Worm (Caenorhabditis elegans) whole organism, L2 larva: Measurements from ENCODE around the gene ger-1.

Experiments
- R02D3.7 ChIP-seq: fragments of 150-350 bp; optimal IDR thresholded peaks from 2 replicates; lab custom pipeline; 2014; ENCODE audit warnings: missing biosample characterization, missing genetic modification characterization
- Y55F3AM.14 ChIP-seq: fragments of 200-800 bp; sonication (Bioruptor generic); optimal IDR thresholded peaks from 2 replicates; lab custom pipeline; 2018; ENCODE audit warnings: mild to moderate bottlenecking, missing genetic modification characterization, missing compliant biosample characterization
- ama-1 ChIP-seq: fragments of 150-350 bp; optimal IDR thresholded peaks from 2 replicates; lab custom pipeline; 2018; ENCODE audit warnings: inconsistent platforms
- elt-1 ChIP-seq: fragments of 150-350 bp; optimal IDR thresholded peaks from 2 replicates; lab custom pipeline; 2014; ENCODE audit warnings: missing biosample characterization, missing genetic modification characterization
- lin-39 ChIP-seq: fragments of 150-350 bp; optimal IDR thresholded peaks from 2 replicates; lab custom pipeline; 2014; ENCODE audit warnings: missing biosample characterization, missing genetic modification reagents, missing genetic modification characterization
- mdl-1 ChIP-seq, 2 experiments: fragments of 150-350 bp in 1 of 2; sonication (generic microtip) in 1 of 2; optimal IDR thresholded peaks; 2 replicates each; lab custom pipeline; 2017; ENCODE audit warnings: missing biosample characterization in 2 of 2, missing genetic modification characterization in 2 of 2
- nhr-12 ChIP-seq: fragments of 150-350 bp; optimal IDR thresholded peaks from 2 replicates; lab custom pipeline; 2014; ENCODE audit warnings: missing biosample characterization, missing genetic modification characterization
- nhr-237 ChIP-seq: fragments of 150-350 bp; optimal IDR thresholded peaks from 2 replicates; lab custom pipeline; 2014; ENCODE audit warnings: missing biosample characterization, missing genetic modification characterization
- sma-3 ChIP-seq: sonication (generic microtip); optimal IDR thresholded peaks from 2 replicates; lab custom pipeline; 2016; ENCODE audit warnings: missing genetic modification reagents, missing genetic modification characterization, missing compliant biosample characterization
- sma-9 ChIP-seq, 2 experiments: fragments of 150-350 bp in 1 of 2; sonication (generic microtip) in 1 of 2; optimal IDR thresholded peaks; 2 replicates each; lab custom pipeline; 2014 to 2016; ENCODE audit warnings: missing genetic modification characterization in 2 of 2, mild to moderate bottlenecking in 1 of 2, missing biosample characterization in 1 of 2, missing compliant biosample characterization in 1 of 2, missing genetic modification reagents in 1 of 2, moderate library complexity in 1 of 2
- unc-39 ChIP-seq: fragments of 150-350 bp; optimal IDR thresholded peaks from 2 replicates; lab custom pipeline; 2014; ENCODE audit warnings: missing biosample characterization, missing genetic modification characterization
- unc-55 ChIP-seq: fragments of 150-350 bp; sonication (generic microtip); optimal IDR thresholded peaks from 3 replicates; lab custom pipeline; 2014; ENCODE audit warnings: missing biosample characterization, missing genetic modification reagents, missing genetic modification characterization
- zag-1 ChIP-seq: fragments of 150-350 bp; optimal IDR thresholded peaks from 2 replicates; lab custom pipeline; 2014; ENCODE audit warnings: missing biosample characterization, missing genetic modification characterization

The ger-1 gene

ce11 chrIII:7020500-7020899 is 46.8 kb downstream of the ger-1 start, which contains the start of gene col-8:
Gene col-8, minus strand, starts transcription at chrIII:7020600.
- no peak for TF ChIP-seq ama-1 (lab: Kevin White, UChicago)

- TF ChIP-seq unc-39 (tag; lab: Kevin White, UChicago), result no peak
- no peak for TF ChIP-seq sma-9 (GFP tag; optimal IDR thresholded peaks at IDR 0.05; lab: Kevin White, UChicago)
- TF ChIP-seq sma-9 (tag; optimal IDR thresholded peaks at IDR 0.05; lab: Kevin White, UChicago), result no peak
- TF ChIP-seq nhr-12 (tag; lab: Kevin White, UChicago), result no peak
- no peak for TF ChIP-seq mdl-1 (tag; optimal IDR thresholded peaks at IDR 0.05; lab: Kevin White, UChicago)
- TF ChIP-seq Y55F3AM.14, result no peak
- no peak for TF ChIP-seq elt-1
- no peak for TF ChIP-seq R02D3.7 (tag; lab: Kevin White, UChicago)
- no peak for TF ChIP-seq lin-39
- no peak for TF ChIP-seq nhr-237
- no peak for TF ChIP-seq sma-3 (GFP tag; lab: Kevin White, UChicago)
- TF ChIP-seq unc-55 (GFP tag; lab: Kevin White, UChicago), result no peak
- no peak for TF ChIP-seq ama-1 (lab: Kevin White, UChicago)
- TF ChIP-seq zag-1 (tag; lab: Kevin White, UChicago), result no peak
- TF ChIP-seq, all 48 proteins: peak for 0
Observed at ce11 chrIII:7019724-7020123, 47.6 kb downstream of the ger-1 start.
